Worm (Caenorhabditis elegans): ENCODE data around the gene T28F3.11.
A peak's percentile ranks its signal among the peaks of the same experiment; 100 is the strongest.
"Not testable (repeated sequence)": the region's sequence is repeated elsewhere in the genome, so short reads cannot be mapped to it uniquely, and the experiment has no call there.

Gene T28F3.11

ce11 chrIV:17308211-17308610 is 16.7 kb upstream of the T28F3.11 start, which contains the start of gene T28F3.9:
TSS of gene T28F3.9 (plus strand) at chrIV:17308511.
- TF ChIP-seq nhr-12 (tag; optimal IDR thresholded peaks at IDR 0.05) (no peak), ama-1 (optimal IDR thresholded peaks at IDR 0.05) (no peak), zag-1 (tag; optimal IDR thresholded peaks at IDR 0.05) (no peak), nhr-237 (tag; optimal IDR thresholded peaks at IDR 0.05) (no peak), egl-27 (tag; optimal IDR thresholded peaks at IDR 0.05) (no peak), nhr-6 (tag; optimal IDR thresholded peaks at IDR 0.05) (no peak), lin-11 (tag; optimal IDR thresholded peaks at IDR 0.05) (no peak), nhr-23 (tag; optimal IDR thresholded peaks at IDR 0.05) (no peak), ZK546.5 (tag; optimal IDR thresholded peaks at IDR 0.05) (no peak), F13H6.1 (tag; optimal IDR thresholded peaks at IDR 0.05) (no peak), ceh-82 (tag; optimal IDR thresholded peaks at IDR 0.05) (no peak), lin-13 (GFP tag; optimal IDR thresholded peaks at IDR 0.05) (no peak), Y55F3AM.14 (GFP tag; optimal IDR thresholded peaks at IDR 0.05) (no peak), R02D3.7 (tag; optimal IDR thresholded peaks at IDR 0.05) (no peak), crh-2 (tag; optimal IDR thresholded peaks at IDR 0.05) (no peak), skn-1 (tag; optimal IDR thresholded peaks at IDR 0.05) (no peak), dmd-4 (tag; optimal IDR thresholded peaks at IDR 0.05) (no peak), sem-4 (tag; optimal IDR thresholded peaks at IDR 0.05) (no peak)

- not testable (repeated sequence) for TF ChIP-seq ztf-11 (tag; optimal IDR thresholded peaks at IDR 0.05); blmp-1 (tag; optimal IDR thresholded peaks at IDR 0.05; ENCODE audit: insufficient read depth); nhr-25 (tag; optimal IDR thresholded peaks at IDR 0.05)
Observed at ce11 chrIV:17307223-17307622, 15.7 kb upstream of the T28F3.11 start, which contains the start of gene T28F3.8. TSS of gene T28F3.8 (minus strand) at chrIV:17307323.

- TF ChIP-seq snpc-4 (tag; optimal IDR thresholded peaks at IDR 0.05) (no peak), mbf-1 (tag; optimal IDR thresholded peaks at IDR 0.05) (no peak), R02D3.7 (tag; optimal IDR thresholded peaks at IDR 0.05) (no peak), F13H6.1 (tag; optimal IDR thresholded peaks at IDR 0.05) (no peak), ztf-4 (tag; optimal IDR thresholded peaks at IDR 0.05) (no peak), aly-2 (tag; optimal IDR thresholded peaks at IDR 0.05) (no peak), ztf-11 (tag; optimal IDR thresholded peaks at IDR 0.05) (no peak), nhr-25 (tag; optimal IDR thresholded peaks at IDR 0.05) (no peak), unc-55 (GFP tag; optimal IDR thresholded peaks at IDR 0.05) (no peak), elt-1 (tag; optimal IDR thresholded peaks at IDR 0.05) (no peak), dmd-4 (tag; optimal IDR thresholded peaks at IDR 0.05) (no peak), nhr-21 (tag; optimal IDR thresholded peaks at IDR 0.05) (no peak), fos-1 (tag; optimal IDR thresholded peaks at IDR 0.05) (no peak), alr-1 (tag; optimal IDR thresholded peaks at IDR 0.05) (no peak), lsy-2 (tag; optimal IDR thresholded peaks at IDR 0.05) (no peak), unc-62 (GFP tag; optimal IDR thresholded peaks at IDR 0.05) (no peak), gmeb-1 (tag; optimal IDR thresholded peaks at IDR 0.05) (no peak)
Observed at ce11 chrIV:17301933-17302332, 10.5 kb upstream of the T28F3.11 start, which contains the start of gene ifta-2. TSS of gene ifta-2 (minus strand) at chrIV:17302033.

ce11 chrIV:17294489-17294888 is 3.0 kb upstream of the T28F3.11 start, which contains the start of gene T28F3.5:
TSS of gene T28F3.5 (plus strand) at chrIV:17294789.
- no peak for TF ChIP-seq C34F6.9 (tag; optimal IDR thresholded peaks at IDR 0.05)
- no peak for TF ChIP-seq ceh-16 (tag; optimal IDR thresholded peaks at IDR 0.05)
- TF ChIP-seq zag-1 (tag; optimal IDR thresholded peaks at IDR 0.05) = no peak
- no peak for TF ChIP-seq sem-4 (tag; optimal IDR thresholded peaks at IDR 0.05)
- TF ChIP-seq crh-2 (tag; optimal IDR thresholded peaks at IDR 0.05) = no peak
- no peak for TF ChIP-seq ztf-11 (tag; optimal IDR thresholded peaks at IDR 0.05)
- TF ChIP-seq nhr-129 (tag; optimal IDR thresholded peaks at IDR 0.05) = no peak
- TF ChIP-seq lin-11 (tag; optimal IDR thresholded peaks at IDR 0.05) = no peak
- TF ChIP-seq R02D3.7 (tag; optimal IDR thresholded peaks at IDR 0.05) = no peak
- TF ChIP-seq mdl-1 (tag; optimal IDR thresholded peaks at IDR 0.05) = no peak

ce11 chrIV:17293679-17294078 is 2.2 kb upstream of the T28F3.11 start:
- TF ChIP-seq nhr-23 (tag; optimal IDR thresholded peaks at IDR 0.05) (no peak), C34F6.9 (tag; optimal IDR thresholded peaks at IDR 0.05) (peak; percentile 69), skn-1 (tag; optimal IDR thresholded peaks at IDR 0.05) (no peak), nhr-129 (tag; optimal IDR thresholded peaks at IDR 0.05) (peak; percentile 20), nhr-25 (tag; optimal IDR thresholded peaks at IDR 0.05) (no peak), sma-3 (GFP tag; optimal IDR thresholded peaks at IDR 0.05) (no peak), nhr-12 (tag; optimal IDR thresholded peaks at IDR 0.05) (no peak), snpc-4 (tag; optimal IDR thresholded peaks at IDR 0.05) (no peak), unc-55 (GFP tag; optimal IDR thresholded peaks at IDR 0.05) (peak; percentile 72), sem-4 (tag; optimal IDR thresholded peaks at IDR 0.05) (no peak), mab-5 (tag; optimal IDR thresholded peaks at IDR 0.05) (no peak)

Data from whole organism, L2 larva.